Worm (Caenorhabditis elegans): Measurements from ENCODE around the gene K08F8.7.

K08F8.7 gene

ce11 chrII:8788752-8789151, 33.6 kb upstream of the K08F8.7 start:
- TF ChIP-seq skn-1 (tag; optimal IDR thresholded peaks at IDR 0.05) (no peak), mbf-1 (tag; optimal IDR thresholded peaks at IDR 0.05) (no peak), nhr-237 (tag; optimal IDR thresholded peaks at IDR 0.05) (no peak), ztf-11 (tag; optimal IDR thresholded peaks at IDR 0.05) (no peak), lin-11 (tag; optimal IDR thresholded peaks at IDR 0.05) (no peak)

ce11 chrII:8787376-8787775, 32.2 kb upstream of the K08F8.7 start:
- TF ChIP-seq ztf-11 (tag; optimal IDR thresholded peaks at IDR 0.05) (no peak), C34F6.9 (tag; optimal IDR thresholded peaks at IDR 0.05) (peak; percentile 100), crh-2 (tag; optimal IDR thresholded peaks at IDR 0.05) (peak; percentile 98), R02D3.7 (tag; optimal IDR thresholded peaks at IDR 0.05) (no peak), mab-5 (tag; optimal IDR thresholded peaks at IDR 0.05) (peak; percentile 92), ZK546.5 (tag; optimal IDR thresholded peaks at IDR 0.05) (peak; percentile 28), nhr-21 (tag; optimal IDR thresholded peaks at IDR 0.05) (peak; percentile 97), mbf-1 (tag; optimal IDR thresholded peaks at IDR 0.05) (no peak), nhr-23 (tag; optimal IDR thresholded peaks at IDR 0.05) (no peak), alr-1 (tag; optimal IDR thresholded peaks at IDR 0.05) (no peak), ama-1 (optimal IDR thresholded peaks at IDR 0.05) (peak; percentile 93), ztf-1 (GFP tag; conservative IDR thresholded peaks at IDR 0.05) (0 out of 2 replicates have a peak, but pooled peaks have one; percentile 46), lin-39 (tag; optimal IDR thresholded peaks at IDR 0.05) (no peak), sem-4 (tag; optimal IDR thresholded peaks at IDR 0.05) (peak; percentile 96), unc-39 (tag; optimal IDR thresholded peaks at IDR 0.05) (no peak), nhr-129 (tag; optimal IDR thresholded peaks at IDR 0.05) (peak; percentile 99), sma-9 (GFP tag; optimal IDR thresholded peaks at IDR 0.05) (peak; percentile 95), sma-9 (tag; optimal IDR thresholded peaks at IDR 0.05) (no peak), dmd-4 (tag; optimal IDR thresholded peaks at IDR 0.05) (no peak), nhr-6 (tag; optimal IDR thresholded peaks at IDR 0.05) (peak; percentile 90), lin-13 (GFP tag; optimal IDR thresholded peaks at IDR 0.05) (peak; percentile 89), elt-3 (tag; optimal IDR thresholded peaks at IDR 0.05) (no peak), Y55F3AM.14 (GFP tag; optimal IDR thresholded peaks at IDR 0.05) (peak; percentile 80), nhr-11 (tag; optimal IDR thresholded peaks at IDR 0.05) (no peak), lsy-2 (tag; optimal IDR thresholded peaks at IDR 0.05) (peak; percentile 75 to 96), aly-2 (tag; optimal IDR thresholded peaks at IDR 0.05) (no peak), sma-3 (GFP tag; optimal IDR thresholded peaks at IDR 0.05) (peak; percentile 97), ztf-4 (tag; optimal IDR thresholded peaks at IDR 0.05) (peak; percentile 95), nhr-10 (tag; optimal IDR thresholded peaks at IDR 0.05) (peak; percentile 72), nhr-237 (tag; optimal IDR thresholded peaks at IDR 0.05) (no peak), lin-11 (tag; optimal IDR thresholded peaks at IDR 0.05) (peak; percentile 97), snpc-4 (tag; optimal IDR thresholded peaks at IDR 0.05) (peak; percentile 69), F13H6.1 (tag; optimal IDR thresholded peaks at IDR 0.05) (peak; percentile 93), mdl-1 (tag; optimal IDR thresholded peaks at IDR 0.05) (peak; percentile 32 to 75), skn-1 (tag; optimal IDR thresholded peaks at IDR 0.05) (peak; percentile 90), nhr-25 (tag; optimal IDR thresholded peaks at IDR 0.05) (peak; percentile 97), unc-62 (GFP tag; optimal IDR thresholded peaks at IDR 0.05) (peak; percentile 69), unc-55 (GFP tag; optimal IDR thresholded peaks at IDR 0.05) (peak; percentile 93), nhr-77 (tag; optimal IDR thresholded peaks at IDR 0.05) (peak; percentile 72), zag-1 (tag; optimal IDR thresholded peaks at IDR 0.05) (peak; percentile 76), ceh-16 (tag; optimal IDR thresholded peaks at IDR 0.05) (peak; percentile 47), blmp-1 (tag; optimal IDR thresholded peaks at IDR 0.05; ENCODE audit: insufficient read depth) (peak; percentile 60), peb-1 (tag; optimal IDR thresholded peaks at IDR 0.05) (no peak), elt-1 (tag; optimal IDR thresholded peaks at IDR 0.05) (no peak), fos-1 (tag; optimal IDR thresholded peaks at IDR 0.05) (peak; percentile 96), nhr-12 (tag; optimal IDR thresholded peaks at IDR 0.05) (no peak), egl-27 (tag; optimal IDR thresholded peaks at IDR 0.05) (peak; percentile 82), ceh-82 (tag; optimal IDR thresholded peaks at IDR 0.05) (peak; percentile 66), gmeb-1 (tag; optimal IDR thresholded peaks at IDR 0.05) (peak; percentile 92)

Data from whole organism, L2 larva.